Worm (Caenorhabditis elegans): Measurements from ENCODE around the gene C56E10.3.

DNA sequence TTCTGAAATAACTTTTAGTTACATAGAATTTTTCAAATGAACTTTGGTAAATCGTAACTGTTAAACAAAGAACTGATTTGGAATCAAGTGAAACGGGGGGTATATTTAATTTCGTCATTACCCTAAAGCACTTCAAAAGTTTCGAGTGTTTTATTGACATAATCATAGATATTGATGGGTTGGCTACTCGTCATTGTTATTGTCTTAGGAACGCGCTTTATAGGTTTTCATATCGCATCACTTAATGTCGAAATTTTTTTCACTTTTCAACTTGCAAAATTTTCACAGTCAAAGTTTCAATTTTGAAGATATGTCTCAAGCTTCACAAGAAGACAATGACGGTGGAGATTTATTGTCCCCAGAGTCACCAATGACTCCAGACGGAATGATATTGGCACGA lies 26.7 kb upstream of the C56E10.3 start, which contains the start of gene kqt-1:
- TF ChIP-seq lin-39 (tag; optimal IDR thresholded peaks at IDR 0.05) (no peak), elt-1 (tag; optimal IDR thresholded peaks at IDR 0.05) (no peak), egl-27 (tag; optimal IDR thresholded peaks at IDR 0.05) (no peak), zag-1 (tag; optimal IDR thresholded peaks at IDR 0.05) (no peak), ceh-82 (tag; optimal IDR thresholded peaks at IDR 0.05) (no peak)
